Fruit fly (Drosophila melanogaster) S2 (cell line): Measurements from ENCODE around the gene mTerf5.

Experiments
- CG8478 ChIP-seq: fragments of >200 bp; optimal IDR thresholded peaks from 2 replicates; lab custom pipeline; 2018
- CTCF ChIP-seq, 2 experiments: fragments of >200 bp; optimal IDR thresholded peaks; 2 replicates each; lab custom pipeline; 2018

dm6 chr3R:18260016-18260415 is 36.5 kb upstream of the mTerf5 start:
- TF ChIP-seq CG8478, result no peak
- no peak for TF ChIP-seq CTCF (optimal IDR thresholded peaks at IDR 0.05; lab: Kevin White, UChicago)
